Fruit fly (Drosophila melanogaster): ENCODE results near the gene Socs16D.

The Socs16D gene

dm6 chrX:17850179-17850578 lies 22.8 kb upstream of the Socs16D start, which contains the start of the genes CG15814 and Spt7 (continued):
- TF ChIP-seq Hr78 (GFP tag; optimal IDR thresholded peaks at IDR 0.05) (no peak), Xbp1 (GFP tag; optimal IDR thresholded peaks at IDR 0.05) (no peak), CG8944 (GFP tag; optimal IDR thresholded peaks at IDR 0.05) (no peak), CG2116 (GFP tag; optimal IDR thresholded peaks at IDR 0.05) (peak; percentile 83), CG1792 (GFP tag; optimal IDR thresholded peaks at IDR 0.05) (peak; percentile 34), tin (GFP tag; optimal IDR thresholded peaks at IDR 0.05) (no peak), bab2 (GFP tag; optimal IDR thresholded peaks at IDR 0.05) (peak; percentile 44), CG8290 (GFP tag; optimal IDR thresholded peaks at IDR 0.05) (peak; percentile 22), CG8290 (tag; optimal IDR thresholded peaks at IDR 0.05) (no peak), aop (GFP tag; IDR thresholded peaks at IDR 0.05) (no peak), Hr3 (GFP tag; optimal IDR thresholded peaks at IDR 0.05) (no peak), Sin3A (optimal IDR thresholded peaks at IDR 0.05) (peak; percentile 82), CG6254 (GFP tag; optimal IDR thresholded peaks at IDR 0.05) (no peak), CG7963 (GFP tag; IDR thresholded peaks at IDR 0.05; ENCODE audit: partially characterized antibody) (peak; percentile 81), ewg (GFP tag; optimal IDR thresholded peaks at IDR 0.05) (peak; percentile 26), Med (GFP tag) (peak; percentile 94), CG3065 (GFP tag; optimal IDR thresholded peaks at IDR 0.05) (no peak), vnd (GFP tag; IDR thresholded peaks at IDR 0.05; ENCODE audit: partially characterized antibody) (peak; percentile 75), CG32532 (GFP tag; IDR thresholded peaks at IDR 0.05) (no peak), CG10147 (GFP tag; optimal IDR thresholded peaks at IDR 0.05) (peak; percentile 60), exex (tag; optimal IDR thresholded peaks at IDR 0.05) (no peak), C15 (GFP tag; IDR thresholded peaks at IDR 0.05) (no peak), lab (GFP tag; optimal IDR thresholded peaks at IDR 0.05) (no peak), slp2 (GFP tag; optimal IDR thresholded peaks at IDR 0.05) (peak; percentile 26), CG6654 (GFP tag; optimal IDR thresholded peaks at IDR 0.05) (no peak), gsb (GFP tag; IDR thresholded peaks at IDR 0.05) (no peak), CG4404 (GFP tag; IDR thresholded peaks at IDR 0.05) (no peak), Bgb (GFP tag; IDR thresholded peaks at IDR 0.05; ENCODE audit: partially characterized antibody) (peak; percentile 88), CG10431 (GFP tag; optimal IDR thresholded peaks at IDR 0.05) (no peak), CG31388 (GFP tag; optimal IDR thresholded peaks at IDR 0.05) (no peak), Drgx (GFP tag; IDR thresholded peaks at IDR 0.05) (no peak), disco-r (GFP tag; optimal IDR thresholded peaks at IDR 0.05) (no peak), insv (GFP tag; optimal IDR thresholded peaks at IDR 0.05) (peak in 1 of 2 experiments; percentile 55), CG7987 (GFP tag; optimal IDR thresholded peaks at IDR 0.05) (peak; percentile 40), CG4820 (GFP tag; optimal IDR thresholded peaks at IDR 0.05) (no peak), ham (GFP tag; IDR thresholded peaks at IDR 0.05) (no peak), ssp (GFP tag; IDR thresholded peaks at IDR 0.05) (no peak), CG1647 (GFP tag; optimal IDR thresholded peaks at IDR 0.05) (no peak), CG11456 (GFP tag; IDR thresholded peaks at IDR 0.05) (0 out of 3 replicates have a peak, but pooled peaks have one; percentile 31), CG14710 (tag; optimal IDR thresholded peaks at IDR 0.05) (peak; percentile 70), CoRest (tag; optimal IDR thresholded peaks at IDR 0.05) (peak; percentile 36), Chrac-16 (GFP tag; optimal IDR thresholded peaks at IDR 0.05) (no peak), CG17186 (GFP tag; optimal IDR thresholded peaks at IDR 0.05) (peak; percentile 83), CG11085 (GFP tag; IDR thresholded peaks at IDR 0.05) (no peak), CG4617 (GFP tag; optimal IDR thresholded peaks at IDR 0.05; ENCODE audit: borderline replicate concordance) (peak; percentile 73), dpn (GFP tag; optimal IDR thresholded peaks at IDR 0.05) (peak; percentile 11 to 32), CG12071 (GFP tag; optimal IDR thresholded peaks at IDR 0.05) (no peak), CG17802 (tag; optimal IDR thresholded peaks at IDR 0.05) (no peak), zen (tag; optimal IDR thresholded peaks at IDR 0.05) (no peak), crp (GFP tag; optimal IDR thresholded peaks at IDR 0.05) (peak; percentile 70 to 95), Asciz (GFP tag; optimal IDR thresholded peaks at IDR 0.05) (no peak)
